Fruit fly (Drosophila melanogaster) whole organism, adult: ENCODE data around the gene CG6225.

ENCODE experiments used
- CG12768 ChIP-seq: fragments of 200-800 bp; sonication (Bioruptor generic); optimal IDR thresholded peaks from 2 replicates; lab custom pipeline; 2017; ENCODE audit warnings: missing biosample characterization, missing genetic modification characterization, mild to moderate bottlenecking, moderate library complexity, missing genetic modification reagents
- Mnt ChIP-seq: fragments of 200-800 bp; sonication (Bioruptor generic); optimal IDR thresholded peaks from 2 replicates; lab custom pipeline; 2016; ENCODE audit warnings: missing biosample characterization, mild to moderate bottlenecking, missing genetic modification characterization
- cic ChIP-seq: fragments of 200-800 bp; sonication (Bioruptor generic); optimal IDR thresholded peaks from 2 replicates; lab custom pipeline; 2017; ENCODE audit warnings: missing biosample characterization, mild to moderate bottlenecking, missing genetic modification characterization, moderate library complexity
- kay ChIP-seq: fragments of 200-800 bp; sonication (Bioruptor generic); peaks from one replicate; lab custom pipeline; 2016; ENCODE audit warnings: missing biosample characterization, missing genetic modification characterization, borderline replicate concordance
- ovo ChIP-seq: fragments of 200-800 bp; sonication (Bioruptor generic); optimal IDR thresholded peaks from 2 replicates; lab custom pipeline; 2016; ENCODE audit warnings: missing biosample characterization, missing genetic modification characterization
- tj ChIP-seq: fragments of 200-800 bp; sonication (Bioruptor generic); optimal IDR thresholded peaks from 3 replicates; lab custom pipeline; 2017; ENCODE audit warnings: missing biosample characterization, mild to moderate bottlenecking, missing genetic modification characterization, moderate library complexity
- toe ChIP-seq: fragments of 200-800 bp; sonication (Bioruptor generic); optimal IDR thresholded peaks from 2 replicates; lab custom pipeline; 2016; ENCODE audit warnings: missing biosample characterization, missing genetic modification characterization

- TF ChIP-seq tj (GFP tag; lab: Kevin White, UChicago) (no peak), cic (GFP tag; lab: Kevin White, UChicago) (no peak), ovo (GFP tag; lab: Kevin White, UChicago) (no peak), CG12768 (GFP tag; lab: Kevin White, UChicago) (no peak), toe (GFP tag; lab: Kevin White, UChicago) (no peak), Mnt (GFP tag; lab: Kevin White, UChicago) (no peak), kay (GFP tag; lab: Kevin White, UChicago) (no peak)
Observed at dm6 chr3R:12654253-12654623, at the start of gene CG6225.
